Fruit fly (Drosophila melanogaster) whole organism, embryonic: ENCODE results near the gene CG32436.

Source experiments
- Adf1 ChIP-seq: fragments of 200-800 bp; sonication (Bioruptor generic); IDR thresholded peaks from 2 replicates; pipeline ENCODE4 v1.3.6; 2022; ENCODE audit warnings: missing biosample characterization, missing genetic modification characterization
- CG10209 ChIP-seq: fragments of 200-800 bp; sonication (Bioruptor generic); optimal IDR thresholded peaks from 3 replicates; lab custom pipeline; 2017; ENCODE audit warnings: missing biosample characterization, mild to moderate bottlenecking, missing genetic modification characterization, missing genetic modification reagents
- CG11247 ChIP-seq: fragments of 200-800 bp; sonication (Bioruptor generic); IDR thresholded peaks from 2 replicates; pipeline ENCODE4 v1.3.6; 2022; ENCODE audit warnings: missing biosample characterization, missing genetic modification characterization
- CG11695 ChIP-seq: fragments of 200-800 bp; sonication (Bioruptor generic); IDR thresholded peaks from 3 replicates; pipeline ENCODE4 v1.3.6; 2022; ENCODE audit warnings: missing biosample characterization, missing genetic modification characterization
- CG12071 ChIP-seq: fragments of 200-800 bp; sonication (Bioruptor generic); optimal IDR thresholded peaks from 3 replicates; lab custom pipeline; 2018; ENCODE audit warnings: missing biosample characterization, mild to moderate bottlenecking, missing genetic modification characterization
- CG12769 ChIP-seq: fragments of 200-800 bp; sonication (Bioruptor generic); optimal IDR thresholded peaks from 2 replicates; lab custom pipeline; 2019; ENCODE audit warnings: missing biosample characterization, mild to moderate bottlenecking, missing genetic modification characterization, moderate library complexity
- CG13894 ChIP-seq: fragments of 200-800 bp; sonication (Bioruptor generic); optimal IDR thresholded peaks from 3 replicates; lab custom pipeline; 2018; ENCODE audit warnings: missing biosample characterization, mild to moderate bottlenecking, missing genetic modification characterization, moderate library complexity
- CG14965 ChIP-seq: fragments of 200-800 bp; sonication (Bioruptor generic); optimal IDR thresholded peaks from 2 replicates; lab custom pipeline; 2016; ENCODE audit warnings: missing biosample characterization, missing genetic modification characterization, borderline replicate concordance
- CG15011 ChIP-seq: fragments of 200-800 bp; sonication (Bioruptor generic); optimal IDR thresholded peaks from 3 replicates; lab custom pipeline; 2018; ENCODE audit warnings: missing biosample characterization, mild to moderate bottlenecking, missing genetic modification characterization
- CG16813 ChIP-seq: fragments of 200-800 bp; sonication (Bioruptor generic); IDR thresholded peaks from 3 replicates; pipeline ENCODE4 v1.3.6; 2022; ENCODE audit warnings: missing biosample characterization, missing genetic modification characterization; ENCODE audit not compliant: partially characterized antibody
- CG17186 ChIP-seq: fragments of 200-800 bp; sonication (Bioruptor generic); optimal IDR thresholded peaks from 3 replicates; lab custom pipeline; 2017; ENCODE audit warnings: missing biosample characterization, missing genetic modification reagents, missing genetic modification characterization
- CG1792 ChIP-seq: fragments of 200-800 bp; sonication (Bioruptor generic); optimal IDR thresholded peaks from 2 replicates; lab custom pipeline; 2016; ENCODE audit warnings: missing biosample characterization, missing genetic modification characterization
- CG32772 ChIP-seq: fragments of 200-800 bp; sonication (Bioruptor generic); IDR thresholded peaks from 2 replicates; pipeline ENCODE4 v1.3.6; 2022; ENCODE audit warnings: missing biosample characterization, missing genetic modification characterization
- CG34376 ChIP-seq: fragments of 200-800 bp; sonication (Bioruptor generic); optimal IDR thresholded peaks from 2 replicates; lab custom pipeline; 2018; ENCODE audit warnings: missing biosample characterization, mild to moderate bottlenecking, missing genetic modification characterization
- CG3847 ChIP-seq: fragments of 200-800 bp; sonication (Bioruptor generic); IDR thresholded peaks from 2 replicates; pipeline ENCODE4 v1.3.6; 2022; ENCODE audit warnings: missing biosample characterization, missing genetic modification characterization
- CG3995 ChIP-seq: fragments of 200-800 bp; sonication (Bioruptor generic); optimal IDR thresholded peaks from 3 replicates; lab custom pipeline; 2016; ENCODE audit warnings: missing biosample characterization, missing genetic modification characterization
- CG4360 ChIP-seq: fragments of 200-800 bp; sonication (Bioruptor generic); IDR thresholded peaks from 2 replicates; pipeline ENCODE4 v1.3.6; 2022; ENCODE audit warnings: missing biosample characterization, missing genetic modification characterization
- CG5180 ChIP-seq: fragments of 200-800 bp; sonication (Bioruptor generic); optimal IDR thresholded peaks from 3 replicates; lab custom pipeline; 2017; ENCODE audit warnings: missing biosample characterization, missing genetic modification characterization, mild to moderate bottlenecking, moderate library complexity, missing genetic modification reagents
- CG6791 ChIP-seq: fragments of 200-800 bp; sonication (Bioruptor generic); IDR thresholded peaks from 3 replicates; pipeline ENCODE4 v1.3.6; 2022; ENCODE audit warnings: missing biosample characterization, missing genetic modification characterization; ENCODE audit not compliant: partially characterized antibody
- CG7839 ChIP-seq: fragments of 200-800 bp; sonication (Bioruptor generic); optimal IDR thresholded peaks from 3 replicates; lab custom pipeline; 2018; ENCODE audit warnings: missing biosample characterization, mild to moderate bottlenecking, missing genetic modification characterization, moderate library complexity
- CG8478 ChIP-seq: fragments of >200 bp; optimal IDR thresholded peaks from 2 replicates; lab custom pipeline; 2018
- CG8765 ChIP-seq: fragments of 200-800 bp; sonication (Bioruptor generic); IDR thresholded peaks from 2 replicates; pipeline ENCODE4 v1.3.6; 2022; ENCODE audit warnings: missing biosample characterization, missing genetic modification characterization
- CoRest ChIP-seq: fragments of 200-800 bp; sonication (Bioruptor generic); optimal IDR thresholded peaks from 3 replicates; lab custom pipeline; 2018; ENCODE audit warnings: missing biosample characterization, mild to moderate bottlenecking, missing genetic modification characterization, moderate library complexity
- D19A ChIP-seq: fragments of 200-800 bp; optimal IDR thresholded peaks from 3 replicates; lab custom pipeline; 2019; ENCODE audit warnings: missing biosample characterization, mild to moderate bottlenecking, missing genetic modification characterization, moderate library complexity
- Eip74EF ChIP-seq, 2 experiments: fragments of 200-800 bp in 1 of 2; fragments of >200 bp in 1 of 2; sonication (Bioruptor generic) in 1 of 2; optimal IDR thresholded peaks; 2 replicates each; lab custom pipeline; 2017 to 2019; ENCODE audit warnings: missing biosample characterization in 2 of 2, missing genetic modification characterization in 2 of 2, mild to moderate bottlenecking in 1 of 2, moderate library complexity in 1 of 2
- Fer3 ChIP-seq: fragments of 200-800 bp; sonication (Bioruptor generic); optimal IDR thresholded peaks from 2 replicates; lab custom pipeline; 2018; ENCODE audit warnings: missing biosample characterization, mild to moderate bottlenecking, missing genetic modification characterization, moderate library complexity
- HLH3B ChIP-seq: fragments of 200-800 bp; sonication (Bioruptor generic); IDR thresholded peaks from 2 replicates; pipeline ENCODE4 v1.3.6; 2022; ENCODE audit warnings: missing biosample characterization, missing genetic modification characterization
- MBD-R2 ChIP-seq: fragments of 200-800 bp; sonication (Bioruptor generic); IDR thresholded peaks from 2 replicates; pipeline ENCODE4 v1.3.6; 2022; ENCODE audit warnings: missing biosample characterization, missing genetic modification characterization
- NK7.1 ChIP-seq: fragments of 200-800 bp; sonication (Bioruptor generic); optimal IDR thresholded peaks from 3 replicates; lab custom pipeline; 2016; ENCODE audit warnings: missing biosample characterization, missing genetic modification characterization
- NfI ChIP-seq: fragments of 200-800 bp; sonication (Bioruptor generic); optimal IDR thresholded peaks from 3 replicates; lab custom pipeline; 2018; ENCODE audit warnings: missing biosample characterization, mild to moderate bottlenecking, missing genetic modification characterization, moderate library complexity
- Opbp ChIP-seq: fragments of 200-800 bp; sonication (Bioruptor generic); IDR thresholded peaks from 3 replicates; pipeline ENCODE4 v1.3.6; 2022; ENCODE audit warnings: missing biosample characterization, missing genetic modification characterization; ENCODE audit not compliant: partially characterized antibody
- ase ChIP-seq: fragments of 200-800 bp; sonication (Bioruptor generic); IDR thresholded peaks from 3 replicates; pipeline ENCODE4 v1.3.6; 2022; ENCODE audit warnings: missing biosample characterization, missing genetic modification characterization
- chinmo ChIP-seq: fragments of 200-800 bp; sonication (Bioruptor generic); IDR thresholded peaks from 4 replicates; pipeline ENCODE4 v1.3.6; 2022; ENCODE audit warnings: missing biosample characterization, missing genetic modification characterization; ENCODE audit not compliant: partially characterized antibody
- crol ChIP-seq: fragments of 200-800 bp; sonication (Bioruptor generic); IDR thresholded peaks from 2 replicates; pipeline ENCODE4 v1.3.6; 2022; ENCODE audit warnings: missing biosample characterization, missing genetic modification characterization
- disco-r ChIP-seq: fragments of 200-800 bp; sonication (Bioruptor generic); optimal IDR thresholded peaks from 2 replicates; lab custom pipeline; 2016; ENCODE audit warnings: missing biosample characterization, missing genetic modification characterization
- dm ChIP-seq: fragments of 200-800 bp; sonication (Bioruptor generic); optimal IDR thresholded peaks from 3 replicates; lab custom pipeline; 2016; ENCODE audit warnings: missing biosample characterization, missing genetic modification characterization
- dmrt99B ChIP-seq: fragments of 200-800 bp; sonication (Bioruptor generic); optimal IDR thresholded peaks from 2 replicates; lab custom pipeline; 2018; ENCODE audit warnings: missing biosample characterization, mild to moderate bottlenecking, missing genetic modification characterization, moderate library complexity
- fd96Cb ChIP-seq: fragments of 200-800 bp; sonication (Bioruptor generic); optimal IDR thresholded peaks from 2 replicates; lab custom pipeline; 2018; ENCODE audit warnings: missing biosample characterization, mild to moderate bottlenecking, missing genetic modification characterization, moderate library complexity
- fu2 ChIP-seq: fragments of 200-800 bp; sonication (Bioruptor generic); optimal IDR thresholded peaks from 2 replicates; lab custom pipeline; 2016; ENCODE audit warnings: missing biosample characterization, missing genetic modification characterization
- hth ChIP-seq: fragments of >200 bp; optimal IDR thresholded peaks from 2 replicates; lab custom pipeline; 2017; ENCODE audit warnings: inconsistent platforms
- kah ChIP-seq: fragments of 200-800 bp; sonication (Bioruptor generic); optimal IDR thresholded peaks from 2 replicates; lab custom pipeline; 2018; ENCODE audit warnings: missing biosample characterization, mild to moderate bottlenecking, missing genetic modification characterization
- nerfin-1 ChIP-seq: fragments of 200-800 bp; sonication (Bioruptor generic); optimal IDR thresholded peaks from 3 replicates; lab custom pipeline; 2019; ENCODE audit warnings: missing biosample characterization, mild to moderate bottlenecking, missing genetic modification characterization, moderate library complexity
- otp ChIP-seq: fragments of 200-800 bp; sonication (Bioruptor generic); IDR thresholded peaks from 3 replicates; pipeline ENCODE4, ENCODE4 v1.3.6; 2022; ENCODE audit warnings: missing biosample characterization, missing genetic modification characterization
- pfk ChIP-seq: fragments of 200-800 bp; sonication (Bioruptor generic); optimal IDR thresholded peaks from 2 replicates; lab custom pipeline; 2018; ENCODE audit warnings: missing biosample characterization, mild to moderate bottlenecking, missing genetic modification characterization, moderate library complexity
- sim ChIP-seq: fragments of 200-800 bp; sonication (Bioruptor generic); IDR thresholded peaks from 2 replicates; pipeline ENCODE4 v1.3.6; 2022; ENCODE audit warnings: missing biosample characterization, missing genetic modification characterization
- slbo ChIP-seq: fragments of 200-800 bp; sonication (Bioruptor generic); IDR thresholded peaks from 2 replicates; pipeline ENCODE4 v1.3.6; 2022; ENCODE audit warnings: missing biosample characterization, missing genetic modification characterization
- sna ChIP-seq: fragments of 200-800 bp; sonication (Bioruptor generic); IDR thresholded peaks from 2 replicates; pipeline ENCODE4 v1.3.6; 2022; ENCODE audit warnings: missing biosample characterization, missing genetic modification characterization; ENCODE audit not compliant: partially characterized antibody
- trem ChIP-seq: fragments of 200-800 bp; optimal IDR thresholded peaks from 3 replicates; lab custom pipeline; 2019; ENCODE audit warnings: missing biosample characterization, mild to moderate bottlenecking, missing genetic modification characterization, moderate library complexity
- vvl ChIP-seq: fragments of 200-800 bp; sonication (Bioruptor generic); IDR thresholded peaks from 2 replicates; pipeline ENCODE4 v1.3.6; 2022; ENCODE audit warnings: missing biosample characterization, missing genetic modification characterization
- zen ChIP-seq: fragments of 200-800 bp; sonication (Bioruptor generic); optimal IDR thresholded peaks from 3 replicates; lab custom pipeline; 2018; ENCODE audit warnings: missing biosample characterization, mild to moderate bottlenecking, missing genetic modification characterization, moderate library complexity

Gene CG32436

DNA sequence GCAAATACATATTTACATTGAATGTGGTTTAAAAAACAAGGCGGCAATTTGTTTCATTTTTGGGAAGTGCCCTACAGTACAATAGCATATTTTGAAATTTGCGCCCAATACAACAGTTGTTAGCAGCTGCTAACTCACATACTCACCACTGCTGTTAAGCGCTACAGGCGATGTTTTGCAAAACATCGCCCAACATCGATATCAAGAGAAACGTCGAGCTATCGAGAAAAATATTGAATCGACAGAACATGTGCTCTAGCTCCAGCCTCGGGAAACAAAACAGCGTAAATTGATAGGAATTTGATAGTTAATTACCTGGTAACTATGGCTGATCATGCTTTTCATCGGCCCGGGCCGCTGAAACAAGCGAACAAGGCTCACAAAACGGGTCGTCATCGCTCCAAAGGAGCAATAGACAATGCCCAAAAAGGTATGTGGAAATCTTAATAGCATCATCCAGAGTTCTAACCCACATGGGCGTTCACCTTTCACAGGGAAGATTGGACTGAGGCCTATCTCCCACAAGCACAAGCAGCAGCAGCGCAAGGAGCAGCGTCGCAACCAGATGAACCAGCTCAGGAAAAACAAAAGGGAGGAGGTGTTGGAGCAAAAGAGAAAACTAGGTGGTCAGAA lies 8.7 kb upstream of the CG32436 start, which contains the start of gene Tsr1 (continued):
- TF ChIP-seq CG7839 (tag; lab: Kevin White, UChicago) (no peak), slbo (GFP tag; lab: Robert Waterston, UW) (no peak), CG32772 (GFP tag; lab: Robert Waterston, UW) (no peak), Eip74EF (GFP tag; optimal IDR thresholded peaks at IDR 0.05; lab: Kevin White, UChicago) (no peak), otp (GFP tag; lab: Robert Waterston, UW) (no peak), sim (GFP tag; lab: Robert Waterston, UW) (no peak), CG10209 (GFP tag; lab: Kevin White, UChicago) (no peak), Adf1 (GFP tag; lab: Robert Waterston, UW) (no peak), NfI (GFP tag; lab: Kevin White, UChicago) (no peak), NK7.1 (GFP tag; lab: Kevin White, UChicago) (no peak), CG14965 (no peak), kah (GFP tag; lab: Kevin White, UChicago) (no peak), CG12769 (no peak), CG8765 (no peak), pfk (GFP tag; lab: Kevin White, UChicago) (no peak), fd96Cb (tag; lab: Kevin White, UChicago) (no peak), D19A (tag; lab: Kevin White, UChicago) (no peak), ase (GFP tag; lab: Robert Waterston, UW) (no peak), fu2 (no peak), crol (GFP tag; lab: Robert Waterston, UW) (no peak), zen (tag; lab: Kevin White, UChicago) (no peak), Fer3 (tag; lab: Kevin White, UChicago) (no peak), CG34376 (no peak), CG17186 (GFP tag; lab: Kevin White, UChicago) (peak; percentile 88), CG3847 (GFP tag; lab: Robert Waterston, UW) (no peak), CG15011 (GFP tag; lab: Kevin White, UChicago) (no peak), Opbp (GFP tag; lab: Robert Waterston, UW) (peak; percentile 89), CG13894 (tag; lab: Kevin White, UChicago) (no peak), vvl (no peak), CG8478 (no peak), CG12071 (GFP tag; lab: Kevin White, UChicago) (no peak), CG11695 (no peak), sna (GFP tag; lab: Robert Waterston, UW) (peak; percentile 85), HLH3B (GFP tag; lab: Robert Waterston, UW) (no peak), disco-r (no peak), CG6791 (GFP tag; lab: Robert Waterston, UW) (peak; percentile 82), nerfin-1 (tag; lab: Kevin White, UChicago) (no peak), dm (GFP tag; lab: Kevin White, UChicago) (peak; percentile 96), CoRest (tag; lab: Kevin White, UChicago) (no peak), CG11247 (GFP tag; lab: Robert Waterston, UW) (no peak), dmrt99B (tag; lab: Kevin White, UChicago) (no peak), CG4360 (GFP tag; lab: Robert Waterston, UW) (no peak), CG3995 (GFP tag; lab: Kevin White, UChicago) (no peak), CG5180 (no peak), chinmo (GFP tag; lab: Robert Waterston, UW) (peak; percentile 94), trem (tag; lab: Kevin White, UChicago) (peak; percentile 47), hth (lab: Kevin White, UChicago) (no peak), MBD-R2 (GFP tag; lab: Robert Waterston, UW) (peak; percentile 47), CG16813 (GFP tag; lab: Robert Waterston, UW) (peak; percentile 81), CG1792 (no peak)
